Worm (Caenorhabditis elegans) whole organism, dauer: ENCODE data around the gene clec-55.
"Not testable (repeated sequence)": the region's sequence is repeated elsewhere in the genome, so short reads cannot be mapped to it uniquely, and the experiment has no call there.

Source experiments
- unc-62 ChIP-seq: sonication (generic microtip); optimal IDR thresholded peaks from 2 replicates; lab custom pipeline; 2017; ENCODE audit warnings: missing biosample characterization, missing genetic modification reagents, missing genetic modification characterization

The clec-55 gene

ce11 chrV:14463087-14463486 lies 16.0 kb upstream of the clec-55 start, which contains the start of gene F08H9.3:
F08H9.3 (minus strand) TSS chrV:14463338.
- not testable (repeated sequence) for TF ChIP-seq unc-62 (GFP tag; lab: Kevin White, UChicago)

DNA sequence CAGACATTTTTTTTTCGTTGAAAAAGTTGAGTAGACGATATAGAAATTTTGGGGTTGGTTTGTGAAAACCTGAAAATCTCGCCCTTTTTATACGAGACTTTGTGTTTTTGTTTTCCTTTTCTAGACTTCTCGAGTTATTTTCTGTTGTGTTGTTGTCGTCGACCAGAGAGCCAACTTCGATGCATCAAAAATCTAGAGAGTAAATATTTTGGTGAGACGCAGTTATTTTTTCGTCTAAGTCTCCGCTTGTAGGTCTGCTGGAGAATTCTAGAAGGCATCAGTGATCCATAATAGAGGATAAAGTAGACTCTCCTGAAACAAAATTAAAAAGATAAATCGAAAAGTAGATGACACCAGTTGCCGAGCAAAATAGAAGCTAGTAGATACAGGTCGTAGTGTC lies 14.7 kb upstream of the clec-55 start, which contains the start of gene F08H9.4:
Gene F08H9.4, minus strand, starts transcription at position 61 of the 400 bp plus-strand sequence.
- no peak for TF ChIP-seq unc-62 (GFP tag; lab: Kevin White, UChicago)

- TF ChIP-seq unc-62 (GFP tag; lab: Kevin White, UChicago) = no peak
These were observed 10.7 kb upstream of the clec-55 start, which contains the start of gene srz-97 for ce11 chrV:14468196-14468874. srz-97 (minus strand) TSS chrV:14468246.

ce11 chrV:14468931-14469330 lies 10.1 kb upstream of the clec-55 start, which contains the start of gene clec-57:
clec-57 (plus strand) TSS chrV:14469231.
- TF ChIP-seq unc-62 (GFP tag; lab: Kevin White, UChicago) = no peak

- TF ChIP-seq unc-62 (GFP tag; lab: Kevin White, UChicago) = no peak
These were observed 6.8 kb upstream of the clec-55 start, which contains the start of gene clec-227 for ce11 chrV:14472229-14472628. clec-227 (plus strand) TSS chrV:14472529.

- TF ChIP-seq unc-62 (GFP tag; lab: Kevin White, UChicago) = no peak
These were observed 5.0 kb upstream of the clec-55 start, which contains the start of gene clec-56 for ce11 chrV:14474099-14474498. clec-56 (plus strand) TSS chrV:14474399.

ce11 chrV:14476680-14477079 lies 2.4 kb upstream of the clec-55 start, which contains the start of gene clec-54:
clec-54 (plus strand) TSS chrV:14476903.
- TF ChIP-seq unc-62 (GFP tag; lab: Kevin White, UChicago) = no peak

DNA sequence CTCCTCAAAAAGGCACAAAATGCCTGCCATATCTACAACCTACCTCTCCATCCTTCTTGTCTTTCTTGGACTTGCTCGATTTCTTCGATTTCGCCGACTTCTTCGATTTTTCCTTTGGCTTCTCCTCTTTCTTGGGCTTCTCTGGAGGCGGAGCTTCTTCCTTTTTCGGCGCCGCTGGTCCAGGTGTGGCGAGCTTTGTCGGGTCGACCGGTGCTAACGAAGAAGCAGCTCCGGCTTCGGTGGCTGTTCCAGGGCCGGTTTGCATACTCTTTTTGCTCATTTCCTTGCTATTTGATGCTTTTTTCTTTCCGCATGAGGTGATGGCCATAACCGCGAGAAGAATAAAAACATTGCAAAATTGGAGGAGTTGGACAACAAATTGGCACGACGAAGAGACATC lies 1.5 kb downstream of the clec-55 start:
- no peak for TF ChIP-seq unc-62 (GFP tag; lab: Kevin White, UChicago)

- no peak for TF ChIP-seq unc-62 (GFP tag; lab: Kevin White, UChicago)
These were observed 2.3 kb downstream of the clec-55 start, which contains the start of gene R02D5.7 for ce11 chrV:14481401-14481800. R02D5.7 (minus strand) TSS chrV:14481501.

DNA sequence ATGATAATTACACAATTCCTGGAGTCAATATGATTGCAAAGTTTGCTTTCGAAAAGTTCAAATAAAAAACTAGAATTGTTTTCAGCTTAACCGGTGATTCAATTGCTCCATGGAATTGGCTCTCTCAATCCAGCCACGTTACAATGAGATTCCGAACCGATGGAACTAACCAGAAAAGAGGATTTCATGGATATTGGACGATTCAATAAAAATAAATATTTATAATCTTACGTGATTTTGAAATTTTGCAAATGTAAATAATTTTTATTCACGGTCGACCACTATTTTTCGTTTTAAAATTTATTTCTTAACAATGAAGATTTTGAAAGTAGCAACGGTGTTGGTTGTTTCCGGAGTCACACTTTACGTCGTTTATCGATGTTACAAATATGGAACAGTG lies 2.9 kb downstream of the clec-55 start, which contains the start of gene R02D5.10:
Gene R02D5.10, plus strand, starts transcription at position 301 of the 400 bp plus-strand sequence.
- no peak for TF ChIP-seq unc-62 (GFP tag; lab: Kevin White, UChicago)

ce11 chrV:14482728-14483210 lies 3.7 kb downstream of the clec-55 start, which contains the start of gene R02D5.3:
R02D5.3 (plus strand) TSS chrV:14483160.
- TF ChIP-seq unc-62 (GFP tag; lab: Kevin White, UChicago) = no peak

DNA sequence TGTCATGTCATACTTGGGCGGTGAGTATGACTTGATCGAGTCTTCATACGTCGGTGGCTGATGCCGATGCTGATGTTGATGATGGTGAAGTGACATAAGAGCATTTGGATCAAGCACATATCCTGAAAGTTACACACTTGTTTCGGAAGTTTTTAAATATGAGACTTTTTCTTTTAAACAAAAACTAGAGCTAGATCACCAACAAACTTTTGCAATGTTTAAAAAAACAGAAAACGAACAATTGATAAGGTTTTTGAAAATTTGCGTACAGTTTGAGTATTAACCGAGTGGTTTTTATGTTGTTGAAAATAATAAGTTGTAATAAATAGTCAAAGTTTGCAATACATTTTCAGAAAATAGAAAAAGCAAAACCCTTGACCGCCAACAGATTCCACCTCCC lies 5.5 kb downstream of the clec-55 start, which contains the start of gene R02D5.4:
Gene R02D5.4, minus strand, starts transcription at position 101 of the 400 bp plus-strand sequence.
- TF ChIP-seq unc-62 (GFP tag; lab: Kevin White, UChicago) = no peak

DNA sequence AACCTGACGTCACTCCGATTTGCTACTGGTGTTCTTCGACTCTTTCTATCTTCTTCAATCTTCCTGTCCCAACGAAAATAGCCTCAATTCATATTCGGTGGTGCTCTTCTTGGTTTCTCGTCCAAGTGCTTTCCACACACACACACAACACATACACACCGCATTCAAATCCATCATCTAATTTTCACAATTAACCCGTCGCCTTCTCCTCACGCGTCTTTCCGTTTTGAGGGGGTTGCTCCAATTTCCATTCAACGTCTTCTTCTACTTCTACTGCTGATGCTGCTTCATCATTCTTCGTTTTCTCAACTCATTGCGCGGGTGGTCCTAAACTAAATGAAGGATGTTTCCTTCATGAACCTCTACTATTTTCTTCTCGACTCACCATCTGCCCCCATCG lies 12.0 kb downstream of the clec-55 start:
- TF ChIP-seq unc-62 (GFP tag; lab: Kevin White, UChicago) = no peak

- no peak for TF ChIP-seq unc-62 (GFP tag; lab: Kevin White, UChicago)
These were observed 14.6 kb downstream of the clec-55 start for ce11 chrV:14493665-14494064.

DNA sequence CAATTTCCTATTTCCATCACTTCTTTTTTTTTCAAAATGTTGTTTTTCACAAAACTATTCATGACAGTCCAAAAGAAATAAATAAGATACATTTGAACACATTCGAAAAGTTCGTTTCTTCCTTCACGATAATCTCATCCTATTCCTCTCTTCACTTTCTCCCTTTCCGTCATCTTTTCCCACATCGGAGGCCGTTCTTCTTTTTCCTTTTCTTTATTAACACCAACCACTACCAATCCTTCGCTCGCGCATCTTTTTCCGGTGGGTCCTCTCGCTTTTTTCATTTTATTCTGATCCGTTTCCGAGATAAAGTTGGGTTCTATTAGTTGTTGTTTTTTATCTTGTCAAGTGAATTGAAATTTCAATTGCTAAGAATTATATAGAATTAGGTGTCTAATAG lies 16.4 kb downstream of the clec-55 start:
- no peak for TF ChIP-seq unc-62 (GFP tag; lab: Kevin White, UChicago)

DNA sequence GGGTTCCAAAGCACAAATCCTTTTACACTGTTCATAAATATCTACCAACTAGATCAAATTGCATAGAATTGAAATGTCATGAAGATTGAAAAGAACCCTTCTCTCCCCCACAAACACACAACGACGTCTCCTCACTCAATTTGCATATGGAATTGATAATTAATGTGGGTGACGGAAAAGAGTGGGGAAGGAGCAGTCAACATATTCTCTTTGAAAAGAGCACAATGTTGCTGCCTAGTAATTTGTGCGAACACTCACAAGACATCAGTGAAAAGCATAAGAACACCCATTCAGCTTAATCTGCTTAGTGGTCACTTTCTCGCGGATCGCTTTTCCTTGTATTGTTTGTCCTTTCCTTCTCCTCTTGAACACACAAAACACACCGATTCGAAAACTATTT lies 17.4 kb downstream of the clec-55 start:
- no peak for TF ChIP-seq unc-62 (GFP tag; lab: Kevin White, UChicago)
